Fruit fly (Drosophila melanogaster) whole organism, embryonic: ENCODE measurements around the gene Rbm13.
A peak's percentile ranks its signal among the peaks of the same experiment; 100 is the strongest.

Experiments
- Ada2b ChIP-seq: fragments of 200-800 bp; sonication (Bioruptor generic); IDR thresholded peaks from 2 replicates; pipeline ENCODE4 v1.3.6; 2022; ENCODE audit warnings: missing biosample characterization, missing genetic modification characterization
- Antp ChIP-seq: fragments of 200-800 bp; sonication (Bioruptor generic); optimal IDR thresholded peaks from 3 replicates; lab custom pipeline; 2016; ENCODE audit warnings: missing biosample characterization, missing genetic modification characterization
- Atf-2 ChIP-seq: fragments of 200-800 bp; sonication (Bioruptor generic); optimal IDR thresholded peaks from 2 replicates; lab custom pipeline; 2016; ENCODE audit warnings: missing biosample characterization, missing genetic modification characterization
- Atf6 ChIP-seq: fragments of 200-800 bp; sonication (Bioruptor generic); IDR thresholded peaks from 2 replicates; pipeline ENCODE4 v1.3.6; 2022; ENCODE audit warnings: missing biosample characterization, missing genetic modification characterization
- B-H1 ChIP-seq: fragments of 200-800 bp; sonication (Bioruptor generic); IDR thresholded peaks from 3 replicates; pipeline ENCODE4 v1.3.6; 2022; ENCODE audit warnings: missing biosample characterization, missing genetic modification characterization
- C15 ChIP-seq: fragments of 200-800 bp; sonication (Bioruptor generic); IDR thresholded peaks from 3 replicates; pipeline ENCODE4 v1.3.6; 2022; ENCODE audit warnings: missing biosample characterization, missing genetic modification characterization
- CG10267 ChIP-seq: fragments of 200-800 bp; sonication (Bioruptor generic); optimal IDR thresholded peaks from 2 replicates; lab custom pipeline; 2018; ENCODE audit warnings: missing biosample characterization, mild to moderate bottlenecking, missing genetic modification characterization, moderate library complexity
- CG10321 ChIP-seq: fragments of 200-800 bp; sonication (Bioruptor generic); IDR thresholded peaks from 2 replicates; pipeline ENCODE4 v1.3.6; 2022; ENCODE audit warnings: missing biosample characterization, missing genetic modification characterization
- CG10959 ChIP-seq: fragments of 200-800 bp; sonication (Bioruptor generic); IDR thresholded peaks from 2 replicates; pipeline ENCODE4 v1.3.6; 2022; ENCODE audit warnings: missing biosample characterization, missing genetic modification characterization
- CG11560 ChIP-seq: fragments of 200-800 bp; sonication (Bioruptor generic); IDR thresholded peaks from 3 replicates; pipeline ENCODE4 v1.3.6; 2022; ENCODE audit warnings: missing biosample characterization, missing genetic modification characterization
- CG11695 ChIP-seq: fragments of 200-800 bp; sonication (Bioruptor generic); IDR thresholded peaks from 3 replicates; pipeline ENCODE4 v1.3.6; 2022; ENCODE audit warnings: missing biosample characterization, missing genetic modification characterization
- CG13296 ChIP-seq: fragments of 200-800 bp; sonication (Bioruptor generic); optimal IDR thresholded peaks from 3 replicates; lab custom pipeline; 2018; ENCODE audit warnings: missing biosample characterization, mild to moderate bottlenecking, missing genetic modification characterization
- CG13894 ChIP-seq: fragments of 200-800 bp; sonication (Bioruptor generic); optimal IDR thresholded peaks from 3 replicates; lab custom pipeline; 2018; ENCODE audit warnings: missing biosample characterization, mild to moderate bottlenecking, missing genetic modification characterization, moderate library complexity
- CG14667 ChIP-seq: fragments of 200-800 bp; sonication (Bioruptor generic); IDR thresholded peaks from 2 replicates; pipeline ENCODE4 v1.3.6; 2022; ENCODE audit warnings: missing biosample characterization, missing genetic modification characterization
- CG16815 ChIP-seq: fragments of 200-800 bp; sonication (Bioruptor generic); optimal IDR thresholded peaks from 3 replicates; lab custom pipeline; 2017; ENCODE audit warnings: missing biosample characterization, mild to moderate bottlenecking, missing genetic modification characterization
- CG32532 ChIP-seq: fragments of 200-800 bp; sonication (Bioruptor generic); IDR thresholded peaks from 2 replicates; pipeline ENCODE4 v1.3.6; 2022; ENCODE audit warnings: missing biosample characterization, missing genetic modification characterization
- CG6254 ChIP-seq: fragments of 200-800 bp; sonication (Bioruptor generic); optimal IDR thresholded peaks from 3 replicates; lab custom pipeline; 2017; ENCODE audit warnings: mild to moderate bottlenecking, missing biosample characterization, missing genetic modification reagents, missing genetic modification characterization
- CG6813 ChIP-seq: fragments of 200-800 bp; sonication (Bioruptor generic); optimal IDR thresholded peaks from 2 replicates; lab custom pipeline; 2017; ENCODE audit warnings: missing biosample characterization, missing genetic modification characterization, mild to moderate bottlenecking, moderate library complexity, missing genetic modification reagents
- CG7839 ChIP-seq: fragments of 200-800 bp; sonication (Bioruptor generic); optimal IDR thresholded peaks from 3 replicates; lab custom pipeline; 2018; ENCODE audit warnings: missing biosample characterization, mild to moderate bottlenecking, missing genetic modification characterization, moderate library complexity
- CG8924 ChIP-seq: fragments of 200-800 bp; optimal IDR thresholded peaks from 3 replicates; lab custom pipeline; 2019; ENCODE audit warnings: missing biosample characterization, mild to moderate bottlenecking, missing genetic modification characterization, moderate library complexity
- CG9817 ChIP-seq: fragments of 200-800 bp; sonication (Bioruptor generic); optimal IDR thresholded peaks from 2 replicates; lab custom pipeline; 2018; ENCODE audit warnings: missing biosample characterization, mild to moderate bottlenecking, missing genetic modification characterization, moderate library complexity
- Dbx ChIP-seq: fragments of 200-800 bp; sonication (Bioruptor generic); IDR thresholded peaks from 3 replicates; pipeline ENCODE4 v1.3.6; 2022; ENCODE audit warnings: missing biosample characterization, missing genetic modification characterization
- Eip74EF ChIP-seq, 2 experiments: fragments of 200-800 bp in 1 of 2; fragments of >200 bp in 1 of 2; sonication (Bioruptor generic) in 1 of 2; optimal IDR thresholded peaks; 2 replicates each; lab custom pipeline; 2017 to 2019; ENCODE audit warnings: missing biosample characterization in 2 of 2, missing genetic modification characterization in 2 of 2, mild to moderate bottlenecking in 1 of 2, moderate library complexity in 1 of 2
- GATAe ChIP-seq: fragments of 200-800 bp; sonication (Bioruptor generic); conservative IDR thresholded peaks from 2 replicates; pipeline ENCODE4 v1.3.6; 2022; ENCODE audit warnings: missing biosample characterization, missing genetic modification characterization
- Hr51 ChIP-seq, 2 experiments: fragments of 200-800 bp; sonication (Bioruptor generic); optimal IDR thresholded peaks; 2 replicates in 1 of 2; 3 replicates in 1 of 2; lab custom pipeline; 2016 to 2018; ENCODE audit warnings: missing biosample characterization in 2 of 2, missing genetic modification characterization in 2 of 2, mild to moderate bottlenecking in 1 of 2, moderate library complexity in 1 of 2
- Nf-YB ChIP-seq: fragments of 200-800 bp; sonication (Bioruptor generic); optimal IDR thresholded peaks from 3 replicates; lab custom pipeline; 2019; ENCODE audit warnings: missing biosample characterization, mild to moderate bottlenecking, missing genetic modification characterization, moderate library complexity
- Poxn ChIP-seq: fragments of 200-800 bp; sonication (Bioruptor generic); IDR thresholded peaks from 2 replicates; pipeline ENCODE4 v1.3.6; 2022; ENCODE audit warnings: missing biosample characterization, missing genetic modification characterization
- Rx ChIP-seq: fragments of 200-800 bp; sonication (Bioruptor generic); IDR thresholded peaks from 2 replicates; pipeline ENCODE4 v1.3.6; 2022; ENCODE audit warnings: missing biosample characterization, missing genetic modification characterization
- Spps ChIP-seq: fragments of 200-800 bp; sonication (Bioruptor generic); optimal IDR thresholded peaks from 2 replicates; lab custom pipeline; 2018; ENCODE audit warnings: missing biosample characterization, mild to moderate bottlenecking, missing genetic modification characterization
- Ssrp ChIP-seq: fragments of 200-800 bp; sonication (Bioruptor generic); optimal IDR thresholded peaks from 2 replicates; lab custom pipeline; 2018; ENCODE audit warnings: missing biosample characterization, mild to moderate bottlenecking, missing genetic modification characterization, moderate library complexity
- TFAM ChIP-seq: fragments of 200-800 bp; sonication (Bioruptor generic); optimal IDR thresholded peaks from 2 replicates; lab custom pipeline; 2017; ENCODE audit warnings: missing biosample characterization, missing genetic modification characterization, inconsistent platforms
- ase ChIP-seq: fragments of 200-800 bp; sonication (Bioruptor generic); IDR thresholded peaks from 3 replicates; pipeline ENCODE4 v1.3.6; 2022; ENCODE audit warnings: missing biosample characterization, missing genetic modification characterization
- chn ChIP-seq: fragments of 200-800 bp; sonication (Bioruptor generic); optimal IDR thresholded peaks from 2 replicates; lab custom pipeline; 2016; ENCODE audit warnings: missing biosample characterization, missing genetic modification characterization
- crc ChIP-seq: fragments of 200-800 bp; sonication (Bioruptor generic); optimal IDR thresholded peaks from 2 replicates; lab custom pipeline; 2016; ENCODE audit warnings: missing biosample characterization, missing genetic modification characterization
- gce ChIP-seq: fragments of 200-800 bp; sonication (Bioruptor generic); IDR thresholded peaks from 3 replicates; pipeline ENCODE4 v1.3.6; 2022; ENCODE audit warnings: missing biosample characterization, missing genetic modification characterization
- gro ChIP-seq: fragments of 200-800 bp; sonication (Bioruptor generic); optimal IDR thresholded peaks from 2 replicates; lab custom pipeline; 2016; ENCODE audit warnings: missing biosample characterization, missing genetic modification characterization
- klu ChIP-seq: fragments of 200-800 bp; sonication (Bioruptor generic); IDR thresholded peaks from 2 replicates; pipeline ENCODE4 v1.3.6; 2022; ENCODE audit warnings: missing biosample characterization, missing genetic modification characterization
- lov ChIP-seq, 2 experiments: fragments of 200-800 bp in 1 of 2; fragments of >200 bp in 1 of 2; sonication (Bioruptor generic) in 1 of 2; IDR thresholded peaks in 1 of 2; optimal IDR thresholded peaks in 1 of 2; 2 replicates in 1 of 2; 3 replicates in 1 of 2; pipeline versions ENCODE4 v1.3.6 to Lab custom; 2017 to 2022; ENCODE audit warnings: missing biosample characterization in 1 of 2, missing genetic modification characterization in 1 of 2
- oc ChIP-seq: fragments of 200-800 bp; sonication (Bioruptor generic); optimal IDR thresholded peaks from 2 replicates; lab custom pipeline; 2018; ENCODE audit warnings: missing biosample characterization, mild to moderate bottlenecking, missing genetic modification characterization, moderate library complexity
- pita ChIP-seq: fragments of 200-800 bp; sonication (Bioruptor generic); optimal IDR thresholded peaks from 2 replicates; lab custom pipeline; 2017; ENCODE audit warnings: missing biosample characterization, mild to moderate bottlenecking, missing genetic modification characterization
- pum ChIP-seq: fragments of 200-800 bp; sonication (Bioruptor generic); optimal IDR thresholded peaks from 2 replicates; lab custom pipeline; 2016; ENCODE audit warnings: missing biosample characterization, missing genetic modification characterization
- ranshi ChIP-seq: fragments of 200-800 bp; sonication (Bioruptor generic); IDR thresholded peaks from 2 replicates; pipeline ENCODE4 v1.3.6; 2022; ENCODE audit warnings: missing biosample characterization, missing genetic modification characterization
- schlank ChIP-seq: fragments of 200-800 bp; sonication (Bioruptor generic); optimal IDR thresholded peaks from 2 replicates; lab custom pipeline; 2018; ENCODE audit warnings: missing biosample characterization, mild to moderate bottlenecking, missing genetic modification characterization
- sisA ChIP-seq: fragments of 200-800 bp; sonication (Bioruptor generic); IDR thresholded peaks from 2 replicates; pipeline ENCODE4 v1.3.6; 2022; ENCODE audit warnings: missing biosample characterization, missing genetic modification characterization
- so ChIP-seq: fragments of 200-800 bp; sonication (Bioruptor generic); IDR thresholded peaks from 3 replicates; pipeline ENCODE4 v1.3.6; 2022; ENCODE audit warnings: missing biosample characterization, missing genetic modification characterization
- tgo ChIP-seq: fragments of 200-800 bp; sonication (Bioruptor generic); IDR thresholded peaks from 3 replicates; pipeline ENCODE4 v1.3.6; 2022; ENCODE audit warnings: missing biosample characterization, missing genetic modification characterization
- tna ChIP-seq: fragments of 200-800 bp; sonication (Bioruptor generic); IDR thresholded peaks from 2 replicates; pipeline ENCODE4 v1.3.6; 2022; ENCODE audit warnings: missing biosample characterization, missing genetic modification characterization; ENCODE audit not compliant: partially characterized antibody
- ttk ChIP-seq: fragments of 200-800 bp; sonication (Bioruptor generic); IDR thresholded peaks from 2 replicates; pipeline ENCODE4 v2.1.2; 2022; ENCODE audit warnings: missing biosample characterization, missing genetic modification characterization
- tup ChIP-seq: fragments of 200-800 bp; sonication (Bioruptor generic); optimal IDR thresholded peaks from 2 replicates; lab custom pipeline; 2016; ENCODE audit warnings: missing biosample characterization, mild to moderate bottlenecking, missing genetic modification characterization, moderate library complexity
- vnd ChIP-seq: fragments of 200-800 bp; sonication (Bioruptor generic); IDR thresholded peaks from 3 replicates; pipeline ENCODE4 v1.3.6; 2022; ENCODE audit warnings: missing biosample characterization, missing genetic modification characterization; ENCODE audit not compliant: partially characterized antibody

Rbm13 gene

DNA sequence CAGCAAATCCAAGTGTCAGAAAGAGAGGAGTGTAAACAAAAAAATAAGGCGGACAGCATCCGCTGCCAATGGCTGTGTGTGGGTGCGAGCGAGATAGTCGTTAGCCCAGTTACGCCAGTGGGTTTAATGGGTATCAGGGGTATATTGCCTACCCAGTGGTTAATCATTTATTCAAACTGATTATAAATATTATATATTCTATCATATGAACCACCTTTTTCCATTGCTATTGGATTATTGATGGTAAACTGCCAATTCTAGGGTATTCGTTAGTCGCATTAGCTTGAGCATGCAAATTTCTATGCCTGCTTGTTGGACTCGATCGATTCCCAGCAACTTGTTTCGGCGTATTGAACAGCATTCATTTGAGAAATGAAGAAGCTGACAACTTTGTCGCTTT is 5.4 kb upstream of the Rbm13 start (continued):
- TF ChIP-seq CG10959 (peak; percentile 89), CG11560 (peak; percentile 85), Poxn (GFP tag; lab: Robert Waterston, UW) (peak; percentile 78), CG9817 (peak; percentile 91), Ssrp (tag; lab: Kevin White, UChicago) (peak; percentile 94), crc (GFP tag; lab: Kevin White, UChicago) (peak; percentile 9), Hr51 (GFP tag; optimal IDR thresholded peaks at IDR 0.05; lab: Kevin White, UChicago) (peak; percentile 74 to 95), tgo (GFP tag; lab: Robert Waterston, UW) (peak; percentile 96), B-H1 (GFP tag; lab: Robert Waterston, UW) (peak; percentile 94), CG16815 (GFP tag; lab: Kevin White, UChicago) (peak; percentile 91), Nf-YB (peak; percentile 74), Atf6 (peak; percentile 96), CG32532 (GFP tag; lab: Robert Waterston, UW) (peak; percentile 98), pita (GFP tag; lab: Kevin White, UChicago) (no peak), Rx (peak; percentile 92), chn (GFP tag; lab: Kevin White, UChicago) (peak; percentile 82), ase (peak; percentile 97), vnd (no peak), so (GFP tag; lab: Robert Waterston, UW) (peak; percentile 97), C15 (GFP tag; lab: Robert Waterston, UW) (peak; percentile 91), ranshi (GFP tag; lab: Robert Waterston, UW) (peak; percentile 93), lov (optimal IDR thresholded peaks at IDR 0.05; lab: Kevin White, UChicago) (no peak), lov (GFP tag; IDR thresholded peaks at IDR 0.05; lab: Robert Waterston, UW) (peak; percentile 92), CG10267 (tag; lab: Kevin White, UChicago) (peak; percentile 85), CG14667 (GFP tag; lab: Robert Waterston, UW) (peak; percentile 96), gce (GFP tag; lab: Robert Waterston, UW) (peak; percentile 95), tup (GFP tag; lab: Kevin White, UChicago) (peak; percentile 88), Atf-2 (GFP tag; lab: Kevin White, UChicago) (peak; percentile 72), tna (GFP tag; lab: Robert Waterston, UW) (no peak), ttk (GFP tag; lab: Robert Waterston, UW) (peak; percentile 95), oc (tag; lab: Kevin White, UChicago) (peak; percentile 91), GATAe (GFP tag; lab: Robert Waterston, UW) (peak; percentile 70), CG6254 (GFP tag; lab: Kevin White, UChicago) (peak; percentile 87), CG10321 (peak; percentile 77), Spps (tag; lab: Kevin White, UChicago) (peak; percentile 78), CG11695 (GFP tag; lab: Robert Waterston, UW) (peak; percentile 95), CG8924 (tag; lab: Kevin White, UChicago) (peak; percentile 95), klu (peak; percentile 89), CG13296 (peak; percentile 91), Eip74EF (GFP tag; optimal IDR thresholded peaks at IDR 0.05; lab: Kevin White, UChicago) (peak in 1 of 2 experiments; percentile 88), Dbx (peak; percentile 96), gro (GFP tag; lab: Kevin White, UChicago) (peak; percentile 65), TFAM (peak; percentile 66), CG7839 (tag; lab: Kevin White, UChicago) (peak; percentile 96), Ada2b (peak; percentile 94), sisA (GFP tag; lab: Robert Waterston, UW) (peak; percentile 97), CG13894 (peak; percentile 82), schlank (tag; lab: Kevin White, UChicago) (peak; percentile 88), CG6813 (GFP tag; lab: Kevin White, UChicago) (peak; percentile 91), Antp (GFP tag; lab: Kevin White, UChicago) (peak; percentile 60), pum (GFP tag; lab: Kevin White, UChicago) (peak; percentile 62)
